Fruit fly (Drosophila melanogaster) whole organism, embryonic: ENCODE data around the gene CG2747.

ENCODE experiments used
- Blimp-1 ChIP-seq: fragments of 200-800 bp; sonication (Bioruptor generic); optimal IDR thresholded peaks from 3 replicates; lab custom pipeline; 2018; ENCODE audit warnings: missing biosample characterization, missing genetic modification characterization, mild to moderate bottlenecking, moderate library complexity, missing genetic modification reagents
- CG10267 ChIP-seq: fragments of 200-800 bp; sonication (Bioruptor generic); optimal IDR thresholded peaks from 2 replicates; lab custom pipeline; 2018; ENCODE audit warnings: missing biosample characterization, mild to moderate bottlenecking, missing genetic modification characterization, moderate library complexity
- CG10543 ChIP-seq: fragments of 200-800 bp; sonication (Bioruptor generic); optimal IDR thresholded peaks from 3 replicates; lab custom pipeline; 2017; ENCODE audit warnings: missing biosample characterization, mild to moderate bottlenecking, missing genetic modification characterization, moderate library complexity
- CG10565 ChIP-seq: fragments of 200-800 bp; sonication (Bioruptor generic); optimal IDR thresholded peaks from 3 replicates; lab custom pipeline; 2016; ENCODE audit warnings: missing biosample characterization, mild to moderate bottlenecking, missing genetic modification characterization
- CG10654 ChIP-seq: fragments of 200-800 bp; sonication (Bioruptor generic); optimal IDR thresholded peaks from 2 replicates; lab custom pipeline; 2016; ENCODE audit warnings: missing biosample characterization, missing genetic modification characterization
- CG13424 ChIP-seq: fragments of 200-800 bp; sonication (Bioruptor generic); optimal IDR thresholded peaks from 2 replicates; lab custom pipeline; 2019; ENCODE audit warnings: missing biosample characterization, mild to moderate bottlenecking, missing genetic modification characterization, moderate library complexity
- CG14050 ChIP-seq: fragments of 200-800 bp; sonication (Bioruptor generic); IDR thresholded peaks from 3 replicates; pipeline ENCODE4 v1.3.6; 2022; ENCODE audit warnings: missing biosample characterization, missing genetic modification characterization
- CG1603 ChIP-seq: fragments of 200-800 bp; sonication (Bioruptor generic); optimal IDR thresholded peaks from 2 replicates; lab custom pipeline; 2019; ENCODE audit warnings: missing biosample characterization, mild to moderate bottlenecking, missing genetic modification characterization, moderate library complexity
- CG17912 ChIP-seq: fragments of 200-800 bp; sonication (Bioruptor generic); optimal IDR thresholded peaks from 2 replicates; lab custom pipeline; 2018; ENCODE audit warnings: missing biosample characterization, mild to moderate bottlenecking, missing genetic modification characterization
- CG18262 ChIP-seq: fragments of 200-800 bp; optimal IDR thresholded peaks from 3 replicates; lab custom pipeline; 2019; ENCODE audit warnings: missing biosample characterization, mild to moderate bottlenecking, missing genetic modification characterization, moderate library complexity
- CG2120 ChIP-seq: fragments of 200-800 bp; sonication (Bioruptor generic); optimal IDR thresholded peaks from 3 replicates; lab custom pipeline; 2016; ENCODE audit warnings: missing biosample characterization, missing genetic modification characterization
- CG2129 ChIP-seq: fragments of 200-800 bp; sonication (Bioruptor generic); IDR thresholded peaks from 2 replicates; pipeline ENCODE4 v1.3.6; 2022; ENCODE audit warnings: missing biosample characterization, missing genetic modification characterization; ENCODE audit not compliant: partially characterized antibody
- CG3163 ChIP-seq: fragments of 200-800 bp; sonication (Bioruptor generic); optimal IDR thresholded peaks from 3 replicates; lab custom pipeline; 2016; ENCODE audit warnings: missing biosample characterization, missing genetic modification characterization
- CG3281 ChIP-seq: fragments of 200-800 bp; sonication (Bioruptor generic); optimal IDR thresholded peaks from 3 replicates; lab custom pipeline; 2017; ENCODE audit warnings: missing biosample characterization, mild to moderate bottlenecking, missing genetic modification characterization
- CG3995 ChIP-seq: fragments of 200-800 bp; sonication (Bioruptor generic); optimal IDR thresholded peaks from 3 replicates; lab custom pipeline; 2016; ENCODE audit warnings: missing biosample characterization, missing genetic modification characterization
- CG5180 ChIP-seq: fragments of 200-800 bp; sonication (Bioruptor generic); optimal IDR thresholded peaks from 3 replicates; lab custom pipeline; 2017; ENCODE audit warnings: missing biosample characterization, missing genetic modification characterization, mild to moderate bottlenecking, moderate library complexity, missing genetic modification reagents
- CG6175 ChIP-seq: fragments of 200-800 bp; sonication (Bioruptor generic); IDR thresholded peaks from 3 replicates; pipeline ENCODE4 v1.3.6; 2022; ENCODE audit warnings: missing biosample characterization, missing genetic modification characterization
- CkIIα-i1 ChIP-seq: fragments of 200-800 bp; sonication (Bioruptor generic); IDR thresholded peaks from 2 replicates; pipeline ENCODE4 v1.3.6; 2022; ENCODE audit warnings: missing biosample characterization, missing genetic modification characterization
- CrebB ChIP-seq: fragments of 200-800 bp; sonication (Bioruptor generic); optimal IDR thresholded peaks from 3 replicates; lab custom pipeline; 2018; ENCODE audit warnings: missing biosample characterization, mild to moderate bottlenecking, missing genetic modification characterization
- Doc2 ChIP-seq: fragments of 200-800 bp; sonication (Bioruptor generic); IDR thresholded peaks from 2 replicates; pipeline ENCODE4 v1.3.6; 2022; ENCODE audit warnings: missing biosample characterization, missing genetic modification characterization
- Dref ChIP-seq: fragments of 200-800 bp; sonication (Bioruptor generic); IDR thresholded peaks from 2 replicates; pipeline ENCODE4 v1.3.6; 2022; ENCODE audit warnings: missing biosample characterization, missing genetic modification characterization
- Fer2 ChIP-seq: fragments of 200-800 bp; sonication (Bioruptor generic); optimal IDR thresholded peaks from 2 replicates; lab custom pipeline; 2018; ENCODE audit warnings: missing biosample characterization, mild to moderate bottlenecking, missing genetic modification characterization, moderate library complexity
- Hr39 ChIP-seq: fragments of >200 bp; optimal IDR thresholded peaks from 2 replicates; lab custom pipeline; 2017
- Lpt ChIP-seq: fragments of >200 bp; optimal IDR thresholded peaks from 2 replicates; lab custom pipeline; 2018; ENCODE audit warnings: missing biosample characterization, missing genetic modification characterization
- Max ChIP-seq: fragments of 200-800 bp; sonication (Bioruptor generic); optimal IDR thresholded peaks from 2 replicates; lab custom pipeline; 2016; ENCODE audit warnings: missing biosample characterization, mild to moderate bottlenecking, missing genetic modification characterization
- NfI ChIP-seq: fragments of 200-800 bp; sonication (Bioruptor generic); optimal IDR thresholded peaks from 3 replicates; lab custom pipeline; 2018; ENCODE audit warnings: missing biosample characterization, mild to moderate bottlenecking, missing genetic modification characterization, moderate library complexity
- Ravus ChIP-seq: fragments of 200-800 bp; sonication (Bioruptor generic); IDR thresholded peaks from 2 replicates; pipeline ENCODE4 v1.3.6; 2022; ENCODE audit warnings: missing biosample characterization, missing genetic modification characterization
- amos ChIP-seq: fragments of 200-800 bp; sonication (Bioruptor generic); IDR thresholded peaks from 2 replicates; pipeline ENCODE4 v1.3.6; 2022; ENCODE audit warnings: missing biosample characterization, missing genetic modification characterization; ENCODE audit not compliant: partially characterized antibody
- ato ChIP-seq: fragments of 200-800 bp; sonication (Bioruptor generic); IDR thresholded peaks from 2 replicates; pipeline ENCODE4 v1.3.6; 2022; ENCODE audit warnings: missing biosample characterization, missing genetic modification characterization; ENCODE audit not compliant: partially characterized antibody
- bbx ChIP-seq: fragments of 200-800 bp; sonication (Bioruptor generic); IDR thresholded peaks from 2 replicates; pipeline ENCODE4 v1.3.6; 2022; ENCODE audit warnings: missing biosample characterization, missing genetic modification characterization; ENCODE audit not compliant: partially characterized antibody
- bcd ChIP-seq: fragments of 200-800 bp; sonication (Bioruptor generic); optimal IDR thresholded peaks from 2 replicates; lab custom pipeline; 2017; ENCODE audit warnings: missing biosample characterization, mild to moderate bottlenecking, missing genetic modification characterization
- bowl ChIP-seq: fragments of 200-800 bp; sonication (Bioruptor generic); IDR thresholded peaks from 2 replicates; pipeline ENCODE4 v1.3.6; 2022; ENCODE audit warnings: missing biosample characterization, missing genetic modification characterization
- bsh ChIP-seq, 2 experiments: fragments of 200-800 bp; sonication (Bioruptor generic); optimal IDR thresholded peaks; 2 replicates each; lab custom pipeline; 2017 to 2018; ENCODE audit warnings: mild to moderate bottlenecking in 2 of 2, missing biosample characterization in 2 of 2, missing genetic modification characterization in 2 of 2, moderate library complexity in 1 of 2
- cato ChIP-seq: fragments of 200-800 bp; sonication (Bioruptor generic); optimal IDR thresholded peaks from 2 replicates; lab custom pipeline; 2016; ENCODE audit warnings: missing biosample characterization, missing genetic modification characterization, borderline replicate concordance
- ci ChIP-seq: fragments of 200-800 bp; sonication (Bioruptor generic); IDR thresholded peaks from 3 replicates; pipeline ENCODE4 v1.3.6; 2022; ENCODE audit warnings: missing biosample characterization, missing genetic modification characterization
- crp ChIP-seq, 2 experiments: fragments of 200-800 bp; sonication (Bioruptor generic); optimal IDR thresholded peaks; 2 replicates in 1 of 2; 3 replicates in 1 of 2; lab custom pipeline; 2017; ENCODE audit warnings: missing biosample characterization in 2 of 2, missing genetic modification characterization in 2 of 2, mild to moderate bottlenecking in 1 of 2, moderate library complexity in 1 of 2
- disco-r ChIP-seq: fragments of 200-800 bp; sonication (Bioruptor generic); optimal IDR thresholded peaks from 2 replicates; lab custom pipeline; 2016; ENCODE audit warnings: missing biosample characterization, missing genetic modification characterization
- dmrt99B ChIP-seq: fragments of 200-800 bp; sonication (Bioruptor generic); optimal IDR thresholded peaks from 2 replicates; lab custom pipeline; 2018; ENCODE audit warnings: missing biosample characterization, mild to moderate bottlenecking, missing genetic modification characterization, moderate library complexity
- ems ChIP-seq: fragments of 200-800 bp; sonication (Bioruptor generic); optimal IDR thresholded peaks from 3 replicates; lab custom pipeline; 2016; ENCODE audit warnings: missing biosample characterization, missing genetic modification characterization
- esg ChIP-seq: fragments of 200-800 bp; sonication (Bioruptor generic); conservative IDR thresholded peaks from 2 replicates; pipeline ENCODE4 v1.3.6; 2022; ENCODE audit warnings: missing biosample characterization, missing genetic modification characterization
- kni ChIP-seq: fragments of 200-800 bp; sonication (Bioruptor generic); optimal IDR thresholded peaks from 3 replicates; lab custom pipeline; 2017; ENCODE audit warnings: mild to moderate bottlenecking, missing biosample characterization, missing genetic modification reagents, missing genetic modification characterization
- mirr ChIP-seq: fragments of 200-800 bp; sonication (Bioruptor generic); optimal IDR thresholded peaks from 3 replicates; lab custom pipeline; 2018; ENCODE audit warnings: missing biosample characterization, mild to moderate bottlenecking, missing genetic modification characterization
- otp ChIP-seq: fragments of 200-800 bp; sonication (Bioruptor generic); IDR thresholded peaks from 3 replicates; pipeline ENCODE4, ENCODE4 v1.3.6; 2022; ENCODE audit warnings: missing biosample characterization, missing genetic modification characterization
- sd ChIP-seq: fragments of 200-800 bp; sonication (Bioruptor generic); optimal IDR thresholded peaks from 3 replicates; lab custom pipeline; 2018; ENCODE audit warnings: missing biosample characterization, mild to moderate bottlenecking, missing genetic modification characterization, moderate library complexity
- so ChIP-seq: fragments of 200-800 bp; sonication (Bioruptor generic); IDR thresholded peaks from 3 replicates; pipeline ENCODE4 v1.3.6; 2022; ENCODE audit warnings: missing biosample characterization, missing genetic modification characterization
- sob ChIP-seq: fragments of 200-800 bp; sonication (Bioruptor generic); IDR thresholded peaks from 2 replicates; pipeline ENCODE4 v1.3.6; 2022; ENCODE audit warnings: missing biosample characterization, missing genetic modification characterization
- usp ChIP-seq: fragments of >200 bp; optimal IDR thresholded peaks from 2 replicates; lab custom pipeline; 2017; ENCODE audit warnings: missing biosample characterization, missing genetic modification characterization
- vfl ChIP-seq: fragments of 200-800 bp; sonication (Bioruptor generic); optimal IDR thresholded peaks from 2 replicates; lab custom pipeline; 2016; ENCODE audit warnings: missing biosample characterization, missing genetic modification characterization
- wor ChIP-seq: fragments of 200-800 bp; sonication (Bioruptor generic); IDR thresholded peaks from 2 replicates; pipeline ENCODE4 v1.3.6; 2022; ENCODE audit warnings: missing biosample characterization, missing genetic modification characterization
- zfh1 ChIP-seq: fragments of 200-800 bp; sonication (Bioruptor generic); IDR thresholded peaks from 3 replicates; pipeline ENCODE4 v1.3.6; 2022; ENCODE audit warnings: missing biosample characterization, missing genetic modification characterization

Gene CG2747

DNA sequence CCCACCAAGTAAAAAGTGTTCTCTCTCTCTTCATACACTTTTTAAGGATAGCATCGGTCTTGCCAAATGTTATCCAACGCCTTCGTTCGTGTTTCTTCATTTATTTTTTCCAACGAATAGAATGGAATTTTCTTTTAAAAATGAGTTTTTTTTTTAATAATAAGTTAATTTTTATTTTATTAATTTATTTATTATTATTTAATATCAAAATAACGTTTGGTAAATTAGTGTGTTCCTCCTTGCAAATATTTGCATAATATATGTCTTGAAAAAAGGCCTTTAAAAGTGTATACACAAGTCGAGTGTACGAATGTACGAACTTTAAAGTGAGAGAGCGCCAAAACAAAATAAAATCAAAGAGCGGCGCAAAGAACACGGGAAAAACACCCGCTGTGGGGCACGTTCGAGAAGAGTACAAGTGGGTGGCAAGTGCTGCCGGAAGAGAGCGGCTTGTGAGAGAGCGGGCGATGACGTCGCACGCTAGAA is 3.3 kb downstream of the CG2747 start (continued):
- no peak; the same call in 1 of the 2 replicates for TF ChIP-seq Ravus (GFP tag; lab: Robert Waterston, UW)
- peak; percentile 81 for TF ChIP-seq bcd
- TF ChIP-seq ci: peak; percentile 56; the same call in 1 of the 3 replicates
- peak; percentile 25 for TF ChIP-seq CG10654 (GFP tag; lab: Kevin White, UChicago)
- peak; percentile 82 for TF ChIP-seq CG10267 (tag; lab: Kevin White, UChicago)
- TF ChIP-seq Lpt (GFP tag; lab: Kevin White, UChicago): no peak
- no peak for TF ChIP-seq ato (GFP tag; lab: Robert Waterston, UW)
- TF ChIP-seq zfh1 (GFP tag; lab: Robert Waterston, UW): 0 out of 3 replicates have a peak, but pooled peaks have one; percentile 50
- no peak for TF ChIP-seq sd (tag; lab: Kevin White, UChicago)
- TF ChIP-seq CG3995 (GFP tag; lab: Kevin White, UChicago): no peak
- TF ChIP-seq amos (GFP tag; lab: Robert Waterston, UW): no peak
- peak; percentile 49 for TF ChIP-seq CrebB (tag; lab: Kevin White, UChicago)
- peak; percentile 89 to 91 for TF ChIP-seq bsh (GFP tag; optimal IDR thresholded peaks at IDR 0.05; lab: Kevin White, UChicago)
- peak; percentile 86 for TF ChIP-seq Blimp-1 (GFP tag; lab: Kevin White, UChicago)
- TF ChIP-seq Hr39: no peak
- peak; percentile 81 for TF ChIP-seq wor
- no peak for TF ChIP-seq vfl
- TF ChIP-seq bbx (GFP tag; lab: Robert Waterston, UW): no peak
- TF ChIP-seq cato (GFP tag; lab: Kevin White, UChicago): peak; percentile 77
- TF ChIP-seq Dref (GFP tag; lab: Robert Waterston, UW): no peak
- TF ChIP-seq kni (GFP tag; lab: Kevin White, UChicago): no peak
- peak; percentile 92 for TF ChIP-seq dmrt99B
- TF ChIP-seq CG17912 (GFP tag; lab: Kevin White, UChicago): peak; percentile 35
- no peak for TF ChIP-seq CkIIα-i1 (GFP tag; lab: Robert Waterston, UW)
- no peak for TF ChIP-seq Doc2
- peak; percentile 91 for TF ChIP-seq NfI (GFP tag; lab: Kevin White, UChicago)
- TF ChIP-seq CG2129: no peak
- TF ChIP-seq so (GFP tag; lab: Robert Waterston, UW): peak; percentile 72
- peak; percentile 53; the same call in 1 of the 3 replicates for TF ChIP-seq CG14050 (GFP tag; lab: Robert Waterston, UW)
- TF ChIP-seq CG5180 (GFP tag; lab: Kevin White, UChicago): peak; percentile 40
- no peak for TF ChIP-seq mirr (GFP tag; lab: Kevin White, UChicago)
- TF ChIP-seq Max (GFP tag; lab: Kevin White, UChicago): peak; percentile 61
- TF ChIP-seq CG10543 (GFP tag; lab: Kevin White, UChicago): peak; percentile 84
- TF ChIP-seq otp: no peak
- peak; percentile 42 for TF ChIP-seq ems (GFP tag; lab: Kevin White, UChicago)
- TF ChIP-seq CG18262 (tag; lab: Kevin White, UChicago): peak; percentile 91
- TF ChIP-seq CG10565 (GFP tag; lab: Kevin White, UChicago): no peak
- TF ChIP-seq sob (GFP tag; lab: Robert Waterston, UW): peak; percentile 70
- peak; percentile 70 for TF ChIP-seq Fer2
- peak in 1 of 2 experiments; percentile 29 for TF ChIP-seq crp (GFP tag; optimal IDR thresholded peaks at IDR 0.05; lab: Kevin White, UChicago)
- no peak; the same call in 2 of the 3 replicates for TF ChIP-seq CG6175 (GFP tag; lab: Robert Waterston, UW)
- TF ChIP-seq CG3281 (GFP tag; lab: Kevin White, UChicago): peak; percentile 86
- TF ChIP-seq usp: no peak
- TF ChIP-seq CG13424 (tag; lab: Kevin White, UChicago): peak; percentile 96
- TF ChIP-seq disco-r (GFP tag; lab: Kevin White, UChicago): no peak
- TF ChIP-seq bowl (GFP tag; lab: Robert Waterston, UW): peak; percentile 51; the same call in 1 of the 2 replicates
- TF ChIP-seq CG1603 (tag; lab: Kevin White, UChicago): no peak
- TF ChIP-seq CG3163 (GFP tag; lab: Kevin White, UChicago): peak; percentile 86
- TF ChIP-seq esg (GFP tag; lab: Robert Waterston, UW): peak; percentile 81
- TF ChIP-seq CG2120 (GFP tag; lab: Kevin White, UChicago): peak; percentile 77
